Comparison of ENCODE assay signal across 2 fruit fly cellular contexts in the genomic region with DNA sequence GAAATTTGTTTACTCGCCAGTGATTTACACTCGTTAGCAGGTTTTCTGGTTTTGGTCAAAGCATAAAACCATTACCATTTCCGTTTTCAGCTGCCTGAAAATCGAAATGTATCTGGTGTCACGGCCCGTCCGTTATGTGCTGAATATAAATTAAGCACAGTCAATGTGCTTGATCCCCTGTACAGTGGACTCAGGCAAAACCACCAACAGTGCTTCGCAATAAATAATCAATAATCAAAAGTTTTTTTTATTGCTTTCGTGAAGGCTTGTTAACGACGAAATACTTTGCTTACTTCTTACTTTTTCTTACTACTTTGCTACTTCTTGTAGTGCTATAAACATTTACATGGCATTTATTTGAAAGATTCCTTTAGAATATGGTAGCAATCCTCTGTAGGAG.
TF ChIP-seq lines count a peak whose summit lies in the region.

No protein-coding gene starts in this region.

TF ChIP-seq in whole organism, embryonic, 481 proteins besides CTCF, POLR2A, EP300 and RAD21 (continued from another document and continues in another):
- no peak for TF ChIP-seq pb (GFP tag; optimal IDR thresholded peaks at IDR 0.05; lab: Kevin White, UChicago)
- TF ChIP-seq HLH4C (GFP tag; IDR thresholded peaks at IDR 0.05; lab: Robert Waterston, UW; ENCODE audit: partially characterized antibody) = no peak
- no peak for TF ChIP-seq Side (GFP tag; optimal IDR thresholded peaks at IDR 0.05; lab: Kevin White, UChicago)
- peak; percentile 23 for TF ChIP-seq lilli (GFP tag; optimal IDR thresholded peaks at IDR 0.05; lab: Kevin White, UChicago)
- no peak for TF ChIP-seq Bgb (GFP tag; IDR thresholded peaks at IDR 0.05; lab: Robert Waterston, UW; ENCODE audit: partially characterized antibody)
- no peak for TF ChIP-seq CG15514 (GFP tag; optimal IDR thresholded peaks at IDR 0.05; lab: Kevin White, UChicago)
- TF ChIP-seq dmrt99B (tag; optimal IDR thresholded peaks at IDR 0.05; lab: Kevin White, UChicago) = peak; percentile 2
- TF ChIP-seq unc-4 (GFP tag; IDR thresholded peaks at IDR 0.05; lab: Robert Waterston, UW; ENCODE audit: partially characterized antibody) = no peak
- no peak for TF ChIP-seq D (optimal IDR thresholded peaks at IDR 0.05; lab: Kevin White, UChicago)
- TF ChIP-seq D (GFP tag; optimal IDR thresholded peaks at IDR 0.05; lab: Kevin White, UChicago) = no peak
- TF ChIP-seq CG2678 (tag; optimal IDR thresholded peaks at IDR 0.05; lab: Kevin White, UChicago) = peak; percentile 11
- peak; percentile 8 for TF ChIP-seq PHDP (tag; optimal IDR thresholded peaks at IDR 0.05; lab: Kevin White, UChicago)
- peak; percentile 12 for TF ChIP-seq CG30403 (GFP tag; optimal IDR thresholded peaks at IDR 0.05; lab: Kevin White, UChicago)
- no peak for TF ChIP-seq CG2712 (tag; optimal IDR thresholded peaks at IDR 0.05; lab: Kevin White, UChicago)
- TF ChIP-seq scrt (GFP tag; optimal IDR thresholded peaks at IDR 0.05; lab: Kevin White, UChicago) = no peak
- no peak for TF ChIP-seq CG30431 (GFP tag; optimal IDR thresholded peaks at IDR 0.05; lab: Kevin White, UChicago)
- no peak for TF ChIP-seq CG13296 (GFP tag; optimal IDR thresholded peaks at IDR 0.05; lab: Kevin White, UChicago)
- TF ChIP-seq CG4730 (GFP tag; IDR thresholded peaks at IDR 0.05; lab: Robert Waterston, UW) = no peak
- TF ChIP-seq gem (tag; optimal IDR thresholded peaks at IDR 0.05; lab: Kevin White, UChicago) = peak; percentile 25
- no peak for TF ChIP-seq CG18599 (GFP tag; optimal IDR thresholded peaks at IDR 0.05; lab: Kevin White, UChicago)
- peak in 1 of 2 experiments; percentile 7 for TF ChIP-seq dpn (GFP tag; optimal IDR thresholded peaks at IDR 0.05; lab: Kevin White, UChicago)
- TF ChIP-seq CG6854 (GFP tag; optimal IDR thresholded peaks at IDR 0.05; lab: Kevin White, UChicago) = no peak
- TF ChIP-seq ash1 (GFP tag; optimal IDR thresholded peaks at IDR 0.05; lab: Kevin White, UChicago) = no peak
- TF ChIP-seq CG34422 (GFP tag; IDR thresholded peaks at IDR 0.05; lab: Robert Waterston, UW) = no peak
- no peak for TF ChIP-seq CG6791 (GFP tag; IDR thresholded peaks at IDR 0.05; lab: Robert Waterston, UW; ENCODE audit: partially characterized antibody)
- TF ChIP-seq jing (GFP tag; optimal IDR thresholded peaks at IDR 0.05; lab: Kevin White, UChicago) = no peak
- TF ChIP-seq dimm (GFP tag; IDR thresholded peaks at IDR 0.05; lab: Robert Waterston, UW) = no peak
- peak; percentile 45 for TF ChIP-seq slbo (GFP tag; IDR thresholded peaks at IDR 0.05; lab: Robert Waterston, UW)
- no peak for TF ChIP-seq croc (GFP tag; conservative IDR thresholded peaks at IDR 0.05; lab: Robert Waterston, UW)
- TF ChIP-seq hbn (GFP tag; IDR thresholded peaks at IDR 0.05; lab: Robert Waterston, UW; ENCODE audit: partially characterized antibody) = no peak
- no peak for TF ChIP-seq CG7271 (tag; optimal IDR thresholded peaks at IDR 0.05; lab: Kevin White, UChicago)
- TF ChIP-seq h (optimal IDR thresholded peaks at IDR 0.05; lab: Kevin White, UChicago) = no peak
- no peak for TF ChIP-seq CHES-1-like (GFP tag; optimal IDR thresholded peaks at IDR 0.05; lab: Kevin White, UChicago)
- no peak for TF ChIP-seq CG1233 (GFP tag; optimal IDR thresholded peaks at IDR 0.05; lab: Kevin White, UChicago)
- TF ChIP-seq CG15696 (tag; optimal IDR thresholded peaks at IDR 0.05; lab: Kevin White, UChicago) = no peak
- TF ChIP-seq CG4404 (GFP tag; IDR thresholded peaks at IDR 0.05; lab: Robert Waterston, UW) = no peak
- TF ChIP-seq NFAT (GFP tag; IDR thresholded peaks at IDR 0.05; lab: Robert Waterston, UW) = no peak
- no peak for TF ChIP-seq CG1529 (GFP tag; optimal IDR thresholded peaks at IDR 0.05; lab: Kevin White, UChicago)
- no peak for TF ChIP-seq hth (optimal IDR thresholded peaks at IDR 0.05; lab: Kevin White, UChicago)
- no peak for TF ChIP-seq CG3065 (GFP tag; optimal IDR thresholded peaks at IDR 0.05; lab: Kevin White, UChicago)
- TF ChIP-seq Med (GFP tag; lab: Kevin White, UChicago) = peak; percentile 67
- no peak for TF ChIP-seq Dad (GFP tag; optimal IDR thresholded peaks at IDR 0.05; lab: Kevin White, UChicago)
- TF ChIP-seq Fer1 (GFP tag; optimal IDR thresholded peaks at IDR 0.05; lab: Kevin White, UChicago) = no peak
- peak; percentile 45; the same call in 2 of the 3 replicates for TF ChIP-seq row (GFP tag; IDR thresholded peaks at IDR 0.05; lab: Robert Waterston, UW)
- TF ChIP-seq toy (GFP tag; IDR thresholded peaks at IDR 0.05; lab: Robert Waterston, UW) = no peak
- TF ChIP-seq esg (GFP tag; conservative IDR thresholded peaks at IDR 0.05; lab: Robert Waterston, UW) = no peak
- TF ChIP-seq CG14050 (GFP tag; IDR thresholded peaks at IDR 0.05; lab: Robert Waterston, UW) = no peak
- TF ChIP-seq tin (GFP tag; optimal IDR thresholded peaks at IDR 0.05; lab: Kevin White, UChicago) = no peak
- TF ChIP-seq HLH3B (GFP tag; IDR thresholded peaks at IDR 0.05; lab: Robert Waterston, UW) = no peak
- peak; percentile 78 for TF ChIP-seq grau (tag; optimal IDR thresholded peaks at IDR 0.05; lab: Kevin White, UChicago)
- TF ChIP-seq CG17912 (GFP tag; optimal IDR thresholded peaks at IDR 0.05; lab: Kevin White, UChicago) = no peak
- no peak for TF ChIP-seq luna (GFP tag; optimal IDR thresholded peaks at IDR 0.05; lab: Kevin White, UChicago)
- TF ChIP-seq Aef1 (GFP tag; IDR thresholded peaks at IDR 0.05; lab: Robert Waterston, UW) = no peak
- no peak for TF ChIP-seq Trl (optimal IDR thresholded peaks at IDR 0.05; lab: Kevin White, UChicago)
- TF ChIP-seq Trl (GFP tag; optimal IDR thresholded peaks at IDR 0.05; lab: Kevin White, UChicago) = no peak
- peak; percentile 32 for TF ChIP-seq slp2 (GFP tag; optimal IDR thresholded peaks at IDR 0.05; lab: Kevin White, UChicago)
- no peak for TF ChIP-seq bcd (GFP tag; optimal IDR thresholded peaks at IDR 0.05; lab: Kevin White, UChicago)
- TF ChIP-seq sug (tag; optimal IDR thresholded peaks at IDR 0.05; lab: Kevin White, UChicago) = peak; percentile 5
- TF ChIP-seq Blimp-1 (GFP tag; optimal IDR thresholded peaks at IDR 0.05; lab: Kevin White, UChicago) = no peak
- no peak for TF ChIP-seq Opbp (GFP tag; IDR thresholded peaks at IDR 0.05; lab: Robert Waterston, UW; ENCODE audit: partially characterized antibody)
- TF ChIP-seq ems (GFP tag; optimal IDR thresholded peaks at IDR 0.05; lab: Kevin White, UChicago) = no peak
- TF ChIP-seq CG10267 (tag; optimal IDR thresholded peaks at IDR 0.05; lab: Kevin White, UChicago) = no peak
- TF ChIP-seq zf30C (GFP tag; optimal IDR thresholded peaks at IDR 0.05; lab: Kevin White, UChicago) = no peak
- no peak for TF ChIP-seq CG5953 (GFP tag; IDR thresholded peaks at IDR 0.05; lab: Robert Waterston, UW)
- no peak for TF ChIP-seq Sry-δ (GFP tag; optimal IDR thresholded peaks at IDR 0.05; lab: Kevin White, UChicago)
- TF ChIP-seq CG11504 (tag; optimal IDR thresholded peaks at IDR 0.05; lab: Kevin White, UChicago) = peak; percentile 28
- TF ChIP-seq Dp (GFP tag; optimal IDR thresholded peaks at IDR 0.05; lab: Kevin White, UChicago) = no peak

TF ChIP-seq in whole organism, prepupa, 60 proteins besides CTCF, POLR2A, EP300 and RAD21 (continued from another document):
- TF ChIP-seq lz (GFP tag; optimal IDR thresholded peaks at IDR 0.05; lab: Kevin White, UChicago) (peak; percentile 15), Sox15 (GFP tag; optimal IDR thresholded peaks at IDR 0.05; lab: Kevin White, UChicago) (no peak), Met (GFP tag; optimal IDR thresholded peaks at IDR 0.05; lab: Kevin White, UChicago) (peak; percentile 22), CG4318 (GFP tag; optimal IDR thresholded peaks at IDR 0.05; lab: Kevin White, UChicago) (no peak), acj6 (GFP tag; optimal IDR thresholded peaks at IDR 0.05; lab: Kevin White, UChicago) (peak; percentile 35), CG6854 (GFP tag; optimal IDR thresholded peaks at IDR 0.05; lab: Kevin White, UChicago) (no peak), Ets96B (tag; optimal IDR thresholded peaks at IDR 0.05; lab: Kevin White, UChicago) (no peak), spab (GFP tag; optimal IDR thresholded peaks at IDR 0.05; lab: Kevin White, UChicago) (no peak), esn (GFP tag; optimal IDR thresholded peaks at IDR 0.05; lab: Kevin White, UChicago) (peak; percentile 47), vri (GFP tag; optimal IDR thresholded peaks at IDR 0.05; lab: Kevin White, UChicago) (no peak), CG16779 (tag; optimal IDR thresholded peaks at IDR 0.05; lab: Kevin White, UChicago) (no peak), CG10669 (GFP tag; optimal IDR thresholded peaks at IDR 0.05; lab: Kevin White, UChicago) (no peak), CG11902 (GFP tag; optimal IDR thresholded peaks at IDR 0.05; lab: Kevin White, UChicago) (no peak), ss (GFP tag; optimal IDR thresholded peaks at IDR 0.05; lab: Kevin White, UChicago) (no peak), Sox14 (GFP tag; optimal IDR thresholded peaks at IDR 0.05; lab: Kevin White, UChicago) (peak; percentile 20), net (GFP tag; optimal IDR thresholded peaks at IDR 0.05; lab: Kevin White, UChicago) (peak; percentile 7), CG15336 (GFP tag; IDR thresholded peaks at IDR 0.05; lab: Robert Waterston, UW) (peak; percentile 30; the same call in 1 of the 2 replicates), CG6163 (GFP tag; IDR thresholded peaks at IDR 0.05; lab: Robert Waterston, UW) (0 out of 3 replicates have a peak, but pooled peaks have one; percentile 13), CG32006 (GFP tag; optimal IDR thresholded peaks at IDR 0.05; lab: Kevin White, UChicago) (peak; percentile 51), Hr39 (GFP tag; optimal IDR thresholded peaks at IDR 0.05; lab: Kevin White, UChicago) (peak; percentile 37), svp (GFP tag; lab: Kevin White, UChicago) (peak; percentile 87)
